Fruit fly (Drosophila melanogaster) whole organism, embryonic: Measurements from ENCODE around the gene CG7120.

Source experiments
- Aef1 ChIP-seq: fragments of 200-800 bp; sonication (Bioruptor generic); IDR thresholded peaks from 3 replicates; pipeline ENCODE4 v1.3.6; 2022; ENCODE audit warnings: missing biosample characterization, missing genetic modification characterization
- Bgb ChIP-seq: fragments of 200-800 bp; sonication (Bioruptor generic); IDR thresholded peaks from 2 replicates; pipeline ENCODE4 v1.3.6; 2022; ENCODE audit warnings: missing biosample characterization, missing genetic modification characterization; ENCODE audit not compliant: partially characterized antibody
- Bteb2 ChIP-seq: fragments of 200-800 bp; sonication (Bioruptor generic); optimal IDR thresholded peaks from 2 replicates; lab custom pipeline; 2016; ENCODE audit warnings: missing biosample characterization, missing genetic modification characterization
- CG10366 ChIP-seq: fragments of 200-800 bp; sonication (Bioruptor generic); IDR thresholded peaks from 2 replicates; pipeline ENCODE4 v1.3.6; 2022; ENCODE audit warnings: missing biosample characterization, missing genetic modification characterization
- CG10979 ChIP-seq: fragments of 200-800 bp; sonication (Bioruptor generic); optimal IDR thresholded peaks from 2 replicates; lab custom pipeline; 2018; ENCODE audit warnings: missing biosample characterization, mild to moderate bottlenecking, missing genetic modification characterization, moderate library complexity
- CG11247 ChIP-seq: fragments of 200-800 bp; sonication (Bioruptor generic); IDR thresholded peaks from 2 replicates; pipeline ENCODE4 v1.3.6; 2022; ENCODE audit warnings: missing biosample characterization, missing genetic modification characterization
- CG12769 ChIP-seq: fragments of 200-800 bp; sonication (Bioruptor generic); optimal IDR thresholded peaks from 2 replicates; lab custom pipeline; 2019; ENCODE audit warnings: missing biosample characterization, mild to moderate bottlenecking, missing genetic modification characterization, moderate library complexity
- CG13296 ChIP-seq: fragments of 200-800 bp; sonication (Bioruptor generic); optimal IDR thresholded peaks from 3 replicates; lab custom pipeline; 2018; ENCODE audit warnings: missing biosample characterization, mild to moderate bottlenecking, missing genetic modification characterization
- CG14710 ChIP-seq: fragments of 200-800 bp; sonication (Bioruptor generic); optimal IDR thresholded peaks from 3 replicates; lab custom pipeline; 2019; ENCODE audit warnings: missing biosample characterization, mild to moderate bottlenecking, missing genetic modification characterization, moderate library complexity
- CG1647 ChIP-seq: fragments of 200-800 bp; sonication (Bioruptor generic); optimal IDR thresholded peaks from 3 replicates; lab custom pipeline; 2016; ENCODE audit warnings: missing biosample characterization, missing genetic modification characterization
- CG17802 ChIP-seq: fragments of 200-800 bp; sonication (Bioruptor generic); optimal IDR thresholded peaks from 2 replicates; lab custom pipeline; 2018; ENCODE audit warnings: missing biosample characterization, mild to moderate bottlenecking, missing genetic modification characterization, moderate library complexity
- CG1792 ChIP-seq: fragments of 200-800 bp; sonication (Bioruptor generic); optimal IDR thresholded peaks from 2 replicates; lab custom pipeline; 2016; ENCODE audit warnings: missing biosample characterization, missing genetic modification characterization
- CG2678 ChIP-seq: fragments of 200-800 bp; sonication (Bioruptor generic); optimal IDR thresholded peaks from 3 replicates; lab custom pipeline; 2019; ENCODE audit warnings: missing biosample characterization, mild to moderate bottlenecking, missing genetic modification characterization, moderate library complexity
- CG2889 ChIP-seq: fragments of 200-800 bp; sonication (Bioruptor generic); IDR thresholded peaks from 3 replicates; pipeline ENCODE4 v1.3.6; 2022; ENCODE audit warnings: missing biosample characterization, missing genetic modification characterization
- CG3065 ChIP-seq: fragments of 200-800 bp; sonication (Bioruptor generic); optimal IDR thresholded peaks from 2 replicates; lab custom pipeline; 2016; ENCODE audit warnings: missing biosample characterization, missing genetic modification characterization
- CG33213 ChIP-seq: fragments of 200-800 bp; sonication (Bioruptor generic); optimal IDR thresholded peaks from 3 replicates; lab custom pipeline; 2016; ENCODE audit warnings: missing biosample characterization, missing genetic modification characterization
- CG3407 ChIP-seq: fragments of 200-800 bp; sonication (Bioruptor generic); optimal IDR thresholded peaks from 2 replicates; lab custom pipeline; 2018; ENCODE audit warnings: missing biosample characterization, mild to moderate bottlenecking, missing genetic modification characterization
- CG3726 ChIP-seq: fragments of 200-800 bp; sonication (Bioruptor generic); IDR thresholded peaks from 3 replicates; pipeline ENCODE4, ENCODE4 v1.3.6; 2022; ENCODE audit warnings: missing biosample characterization, missing genetic modification characterization
- CG4360 ChIP-seq: fragments of 200-800 bp; sonication (Bioruptor generic); IDR thresholded peaks from 2 replicates; pipeline ENCODE4 v1.3.6; 2022; ENCODE audit warnings: missing biosample characterization, missing genetic modification characterization
- CG4404 ChIP-seq: fragments of 200-800 bp; sonication (Bioruptor generic); IDR thresholded peaks from 2 replicates; pipeline ENCODE4 v1.3.6; 2022; ENCODE audit warnings: missing biosample characterization, missing genetic modification characterization
- CG6175 ChIP-seq: fragments of 200-800 bp; sonication (Bioruptor generic); IDR thresholded peaks from 3 replicates; pipeline ENCODE4 v1.3.6; 2022; ENCODE audit warnings: missing biosample characterization, missing genetic modification characterization
- CG7987 ChIP-seq: fragments of 200-800 bp; sonication (Bioruptor generic); optimal IDR thresholded peaks from 2 replicates; lab custom pipeline; 2018; ENCODE audit warnings: missing biosample characterization, mild to moderate bottlenecking, missing genetic modification characterization, moderate library complexity
- CG8944 ChIP-seq: fragments of 200-800 bp; sonication (Bioruptor generic); optimal IDR thresholded peaks from 3 replicates; lab custom pipeline; 2016; ENCODE audit warnings: missing biosample characterization, missing genetic modification characterization
- CG9932 ChIP-seq: fragments of 200-800 bp; sonication (Bioruptor generic); IDR thresholded peaks from 2 replicates; pipeline ENCODE4 v1.3.6; 2022; ENCODE audit warnings: missing biosample characterization, missing genetic modification characterization
- D19B ChIP-seq: fragments of 200-800 bp; sonication (Bioruptor generic); optimal IDR thresholded peaks from 2 replicates; lab custom pipeline; 2017; ENCODE audit warnings: missing biosample characterization, mild to moderate bottlenecking, missing genetic modification characterization
- Dek ChIP-seq: fragments of 200-800 bp; sonication (Bioruptor generic); optimal IDR thresholded peaks from 3 replicates; lab custom pipeline; 2019; ENCODE audit warnings: missing biosample characterization, mild to moderate bottlenecking, missing genetic modification characterization, moderate library complexity
- Dref ChIP-seq: fragments of 200-800 bp; sonication (Bioruptor generic); IDR thresholded peaks from 2 replicates; pipeline ENCODE4 v1.3.6; 2022; ENCODE audit warnings: missing biosample characterization, missing genetic modification characterization
- Elba2 ChIP-seq: fragments of 200-800 bp; sonication (Bioruptor generic); optimal IDR thresholded peaks from 3 replicates; lab custom pipeline; 2016; ENCODE audit warnings: missing biosample characterization, missing genetic modification characterization
- GATAe ChIP-seq: fragments of 200-800 bp; sonication (Bioruptor generic); conservative IDR thresholded peaks from 2 replicates; pipeline ENCODE4 v1.3.6; 2022; ENCODE audit warnings: missing biosample characterization, missing genetic modification characterization
- HLH3B ChIP-seq: fragments of 200-800 bp; sonication (Bioruptor generic); IDR thresholded peaks from 2 replicates; pipeline ENCODE4 v1.3.6; 2022; ENCODE audit warnings: missing biosample characterization, missing genetic modification characterization
- Hsf ChIP-seq: fragments of 200-800 bp; sonication (Bioruptor generic); optimal IDR thresholded peaks from 3 replicates; lab custom pipeline; 2016; ENCODE audit warnings: missing biosample characterization, missing genetic modification characterization
- MESR4 ChIP-seq: fragments of 200-800 bp; sonication (Bioruptor generic); optimal IDR thresholded peaks from 2 replicates; lab custom pipeline; 2018; ENCODE audit warnings: missing biosample characterization, mild to moderate bottlenecking, missing genetic modification characterization, moderate library complexity
- NC2β ChIP-seq: fragments of 200-800 bp; sonication (Bioruptor generic); optimal IDR thresholded peaks from 2 replicates; lab custom pipeline; 2016; ENCODE audit warnings: missing biosample characterization, missing genetic modification characterization
- Oli ChIP-seq: fragments of 200-800 bp; sonication (Bioruptor generic); optimal IDR thresholded peaks from 2 replicates; lab custom pipeline; 2018; ENCODE audit warnings: missing biosample characterization, mild to moderate bottlenecking, missing genetic modification characterization, moderate library complexity
- Rfx ChIP-seq: fragments of 200-800 bp; sonication (Bioruptor generic); IDR thresholded peaks from 2 replicates; pipeline ENCODE4 v1.3.6; 2022; ENCODE audit warnings: missing biosample characterization, missing genetic modification characterization
- Ssrp ChIP-seq: fragments of 200-800 bp; sonication (Bioruptor generic); optimal IDR thresholded peaks from 2 replicates; lab custom pipeline; 2018; ENCODE audit warnings: missing biosample characterization, mild to moderate bottlenecking, missing genetic modification characterization, moderate library complexity
- aop ChIP-seq: fragments of 200-800 bp; sonication (Bioruptor generic); IDR thresholded peaks from 2 replicates; pipeline ENCODE4 v1.3.6; 2022; ENCODE audit warnings: missing biosample characterization, missing genetic modification characterization
- ase ChIP-seq: fragments of 200-800 bp; sonication (Bioruptor generic); IDR thresholded peaks from 3 replicates; pipeline ENCODE4 v1.3.6; 2022; ENCODE audit warnings: missing biosample characterization, missing genetic modification characterization
- ato ChIP-seq: fragments of 200-800 bp; sonication (Bioruptor generic); IDR thresholded peaks from 2 replicates; pipeline ENCODE4 v1.3.6; 2022; ENCODE audit warnings: missing biosample characterization, missing genetic modification characterization; ENCODE audit not compliant: partially characterized antibody
- cg ChIP-seq: fragments of 200-800 bp; sonication (Bioruptor generic); optimal IDR thresholded peaks from 3 replicates; lab custom pipeline; 2019; ENCODE audit warnings: missing biosample characterization, mild to moderate bottlenecking, missing genetic modification characterization, moderate library complexity
- crol ChIP-seq: fragments of 200-800 bp; sonication (Bioruptor generic); IDR thresholded peaks from 2 replicates; pipeline ENCODE4 v1.3.6; 2022; ENCODE audit warnings: missing biosample characterization, missing genetic modification characterization
- dati ChIP-seq: fragments of 200-800 bp; sonication (Bioruptor generic); IDR thresholded peaks from 2 replicates; pipeline ENCODE4 v1.3.6; 2022; ENCODE audit warnings: missing biosample characterization, missing genetic modification characterization
- dmrt11E ChIP-seq: fragments of 200-800 bp; sonication (Bioruptor generic); optimal IDR thresholded peaks from 3 replicates; lab custom pipeline; 2018; ENCODE audit warnings: missing biosample characterization, mild to moderate bottlenecking, missing genetic modification characterization, moderate library complexity
- ewg ChIP-seq: fragments of 200-800 bp; sonication (Bioruptor generic); optimal IDR thresholded peaks from 3 replicates; lab custom pipeline; 2017; ENCODE audit warnings: mild to moderate bottlenecking, missing biosample characterization, missing genetic modification reagents, missing genetic modification characterization
- mld ChIP-seq: fragments of 200-800 bp; sonication (Bioruptor generic); IDR thresholded peaks from 3 replicates; pipeline ENCODE4 v1.3.6; 2022; ENCODE audit warnings: missing biosample characterization, missing genetic modification characterization; ENCODE audit not compliant: partially characterized antibody
- row ChIP-seq: fragments of 200-800 bp; sonication (Bioruptor generic); IDR thresholded peaks from 3 replicates; pipeline ENCODE4 v1.3.6; 2022; ENCODE audit warnings: missing biosample characterization, missing genetic modification characterization
- shn ChIP-seq: fragments of 200-800 bp; sonication (Bioruptor generic); optimal IDR thresholded peaks from 3 replicates; lab custom pipeline; 2016; ENCODE audit warnings: missing biosample characterization, missing genetic modification characterization
- sisA ChIP-seq: fragments of 200-800 bp; sonication (Bioruptor generic); IDR thresholded peaks from 2 replicates; pipeline ENCODE4 v1.3.6; 2022; ENCODE audit warnings: missing biosample characterization, missing genetic modification characterization
- slp2 ChIP-seq: fragments of 200-800 bp; sonication (Bioruptor generic); optimal IDR thresholded peaks from 2 replicates; lab custom pipeline; 2016; ENCODE audit warnings: missing biosample characterization, missing genetic modification characterization
- tna ChIP-seq: fragments of 200-800 bp; sonication (Bioruptor generic); IDR thresholded peaks from 2 replicates; pipeline ENCODE4 v1.3.6; 2022; ENCODE audit warnings: missing biosample characterization, missing genetic modification characterization; ENCODE audit not compliant: partially characterized antibody

The CG7120 gene

dm6 chr3L:8398763-8399445 is 3.1 kb downstream of the CG7120 start (continued):
- TF ChIP-seq CG33213 (GFP tag; lab: Kevin White, UChicago) (peak; percentile 8), dati (GFP tag; lab: Robert Waterston, UW) (no peak), CG13296 (GFP tag; lab: Kevin White, UChicago) (no peak), mld (GFP tag; lab: Robert Waterston, UW) (no peak), CG4404 (no peak), aop (GFP tag; lab: Robert Waterston, UW) (no peak), CG7987 (GFP tag; lab: Kevin White, UChicago) (no peak), Bteb2 (GFP tag; lab: Kevin White, UChicago) (no peak), CG1647 (GFP tag; lab: Kevin White, UChicago) (peak; percentile 5), Ssrp (peak; percentile 38), Bgb (GFP tag; lab: Robert Waterston, UW) (no peak), Aef1 (GFP tag; lab: Robert Waterston, UW) (0 out of 3 replicates have a peak, but pooled peaks have one; percentile 16), GATAe (GFP tag; lab: Robert Waterston, UW) (no peak), dmrt11E (peak; percentile 32), ewg (GFP tag; lab: Kevin White, UChicago) (no peak), ato (no peak), CG3726 (GFP tag; lab: Robert Waterston, UW) (no peak), Elba2 (no peak), CG11247 (GFP tag; lab: Robert Waterston, UW) (no peak), Dek (tag; lab: Kevin White, UChicago) (no peak), HLH3B (GFP tag; lab: Robert Waterston, UW) (peak; percentile 17; the same call in 1 of the 2 replicates), shn (GFP tag; lab: Kevin White, UChicago) (no peak), CG3065 (GFP tag; lab: Kevin White, UChicago) (no peak), CG8944 (GFP tag; lab: Kevin White, UChicago) (peak; percentile 10), CG14710 (tag; lab: Kevin White, UChicago) (peak; percentile 6), Oli (tag; lab: Kevin White, UChicago) (no peak), CG2889 (no peak), CG1792 (no peak), Dref (GFP tag; lab: Robert Waterston, UW) (no peak), CG2678 (tag; lab: Kevin White, UChicago) (no peak), cg (GFP tag; lab: Kevin White, UChicago) (no peak), Rfx (GFP tag; lab: Robert Waterston, UW) (0 out of 2 replicates have a peak, but pooled peaks have one; percentile 33), slp2 (GFP tag; lab: Kevin White, UChicago) (no peak), tna (GFP tag; lab: Robert Waterston, UW) (no peak), CG10366 (peak; percentile 32; the same call in 1 of the 2 replicates), CG12769 (tag; lab: Kevin White, UChicago) (no peak), CG17802 (tag; lab: Kevin White, UChicago) (no peak), Hsf (GFP tag; lab: Kevin White, UChicago) (peak; percentile 36), CG9932 (GFP tag; lab: Robert Waterston, UW) (no peak), CG3407 (GFP tag; lab: Kevin White, UChicago) (no peak), CG6175 (GFP tag; lab: Robert Waterston, UW) (no peak), row (peak; percentile 69; the same call in 2 of the 3 replicates), ase (GFP tag; lab: Robert Waterston, UW) (0 out of 3 replicates have a peak, but pooled peaks have one; percentile 21), sisA (GFP tag; lab: Robert Waterston, UW) (peak; percentile 51; the same call in 1 of the 2 replicates), CG4360 (no peak), NC2β (peak; percentile 23), crol (GFP tag; lab: Robert Waterston, UW) (no peak), D19B (GFP tag; lab: Kevin White, UChicago) (no peak), MESR4 (no peak), CG10979 (tag; lab: Kevin White, UChicago) (peak; percentile 47)
